Worm (Caenorhabditis elegans) whole organism, L3 larva: ENCODE data around the gene kbp-1.
A peak's percentile ranks its signal among the peaks of the same experiment; 100 is the strongest.

Source experiments
- R02D3.7 ChIP-seq: fragments of 150-350 bp; optimal IDR thresholded peaks from 2 replicates; lab custom pipeline; 2014; ENCODE audit warnings: missing biosample characterization, missing genetic modification characterization
- ZK546.5 ChIP-seq: sonication (generic microtip); optimal IDR thresholded peaks from 2 replicates; lab custom pipeline; 2017; ENCODE audit warnings: missing biosample characterization, missing genetic modification characterization
- aly-2 ChIP-seq: fragments of 150-350 bp; optimal IDR thresholded peaks from 2 replicates; lab custom pipeline; 2014; ENCODE audit warnings: missing biosample characterization, missing genetic modification characterization
- ama-1 ChIP-seq: fragments of 150-350 bp; optimal IDR thresholded peaks from 2 replicates; lab custom pipeline; 2018
- ceh-28 ChIP-seq: fragments of 150-350 bp; optimal IDR thresholded peaks from 2 replicates; lab custom pipeline; 2014; ENCODE audit warnings: missing biosample characterization, missing genetic modification reagents, missing genetic modification characterization
- ceh-82 ChIP-seq: fragments of 150-350 bp; optimal IDR thresholded peaks from 2 replicates; lab custom pipeline; 2014; ENCODE audit warnings: missing biosample characterization, missing genetic modification characterization
- ceh-9 ChIP-seq: sonication (generic microtip); optimal IDR thresholded peaks from 2 replicates; lab custom pipeline; 2018; ENCODE audit warnings: missing biosample characterization, missing genetic modification characterization
- elt-1 ChIP-seq: fragments of 150-350 bp; optimal IDR thresholded peaks from 2 replicates; lab custom pipeline; 2014; ENCODE audit warnings: missing biosample characterization, missing genetic modification characterization
- elt-2 ChIP-seq: sonication (generic microtip); optimal IDR thresholded peaks from 2 replicates; lab custom pipeline; 2016; ENCODE audit warnings: missing genetic modification reagents, mild to moderate bottlenecking, missing genetic modification characterization, missing compliant biosample characterization
- elt-3 ChIP-seq, 3 experiments: fragments of 150-350 bp in 1 of 3; sonication (generic microtip) in 2 of 3; optimal IDR thresholded peaks; 2 replicates in 2 of 3; 4 replicates in 1 of 3; lab custom pipeline; 2014 to 2017; ENCODE audit warnings: missing biosample characterization in 3 of 3, missing genetic modification characterization in 3 of 3
- eor-1 ChIP-seq, 2 experiments: fragments of 150-350 bp; optimal IDR thresholded peaks; 2 replicates each; lab custom pipeline; 2014 to 2018; ENCODE audit warnings: missing biosample characterization in 2 of 2, missing genetic modification characterization in 2 of 2
- fkh-10 ChIP-seq: sonication (generic microtip); optimal IDR thresholded peaks from 2 replicates; lab custom pipeline; 2017; ENCODE audit warnings: missing biosample characterization, missing genetic modification reagents, missing genetic modification characterization
- jun-1 ChIP-seq: fragments of 150-350 bp; optimal IDR thresholded peaks from 2 replicates; lab custom pipeline; 2014; ENCODE audit warnings: missing biosample characterization, missing genetic modification reagents, missing genetic modification characterization
- lin-15B ChIP-seq: fragments of 150-350 bp; optimal IDR thresholded peaks from 2 replicates; lab custom pipeline; 2014; ENCODE audit warnings: missing biosample characterization, missing genetic modification characterization
- lin-39 ChIP-seq: fragments of 150-350 bp; optimal IDR thresholded peaks from 2 replicates; lab custom pipeline; 2018; ENCODE audit warnings: missing biosample characterization, missing genetic modification reagents, missing genetic modification characterization
- lsy-12 ChIP-seq: sonication (generic microtip); optimal IDR thresholded peaks from 2 replicates; lab custom pipeline; 2016; ENCODE audit warnings: mild to moderate bottlenecking, missing genetic modification characterization, missing compliant biosample characterization
- mml-1 ChIP-seq: fragments of 150-350 bp; sonication (generic microtip); optimal IDR thresholded peaks from 3 replicates; lab custom pipeline; 2014; ENCODE audit warnings: missing biosample characterization, missing genetic modification characterization
- nfya-1 ChIP-seq: sonication (generic microtip); optimal IDR thresholded peaks from 2 replicates; lab custom pipeline; 2017; ENCODE audit warnings: missing genetic modification characterization, mild to moderate bottlenecking, missing compliant biosample characterization, antibody characterized with exemption, moderate library complexity; ENCODE audit not compliant: insufficient read depth
- nhr-11 ChIP-seq: fragments of 150-350 bp; optimal IDR thresholded peaks from 2 replicates; lab custom pipeline; 2014; ENCODE audit warnings: missing biosample characterization, missing genetic modification characterization
- nhr-23 ChIP-seq: fragments of 150-350 bp; optimal IDR thresholded peaks from 2 replicates; lab custom pipeline; 2014; ENCODE audit warnings: missing biosample characterization, missing genetic modification reagents, missing genetic modification characterization
- nhr-237 ChIP-seq: fragments of 150-350 bp; optimal IDR thresholded peaks from 2 replicates; lab custom pipeline; 2014; ENCODE audit warnings: missing biosample characterization, missing genetic modification characterization
- nhr-25 ChIP-seq: sonication (generic microtip); optimal IDR thresholded peaks from 2 replicates; lab custom pipeline; 2017; ENCODE audit warnings: missing biosample characterization, missing genetic modification characterization
- nhr-28 ChIP-seq: fragments of 150-350 bp; optimal IDR thresholded peaks from 2 replicates; lab custom pipeline; 2014; ENCODE audit warnings: missing biosample characterization, missing genetic modification characterization
- nhr-43 ChIP-seq: sonication (generic microtip); optimal IDR thresholded peaks from 2 replicates; lab custom pipeline; 2016; ENCODE audit warnings: mild to moderate bottlenecking, missing genetic modification characterization, missing compliant biosample characterization; ENCODE audit not compliant: poor library complexity, severe bottlenecking
- nhr-76 ChIP-seq: fragments of 150-350 bp; sonication (generic microtip); optimal IDR thresholded peaks from 5 replicates; lab custom pipeline; 2014; ENCODE audit warnings: missing biosample characterization, missing genetic modification characterization
- nhr-77 ChIP-seq: fragments of 150-350 bp; optimal IDR thresholded peaks from 2 replicates; lab custom pipeline; 2014; ENCODE audit warnings: missing biosample characterization, missing genetic modification characterization
- pha-4 ChIP-seq: fragments of 150-350 bp; optimal IDR thresholded peaks from 2 replicates; lab custom pipeline; 2014; ENCODE audit warnings: missing biosample characterization, missing genetic modification reagents, missing genetic modification characterization
- pqm-1 ChIP-seq: fragments of 150-350 bp; optimal IDR thresholded peaks from 2 replicates; lab custom pipeline; 2017; ENCODE audit warnings: missing biosample characterization, missing genetic modification characterization, inconsistent platforms
- sea-2 ChIP-seq: fragments of 150-350 bp; sonication (generic microtip); optimal IDR thresholded peaks from 4 replicates; lab custom pipeline; 2014; ENCODE audit warnings: missing biosample characterization, missing genetic modification reagents, missing genetic modification characterization
- skn-1 ChIP-seq: fragments of 150-350 bp; optimal IDR thresholded peaks from 2 replicates; lab custom pipeline; 2014; ENCODE audit warnings: missing biosample characterization, missing genetic modification characterization
- snpc-4 ChIP-seq: fragments of 150-350 bp; optimal IDR thresholded peaks from 2 replicates; lab custom pipeline; 2014; ENCODE audit warnings: missing biosample characterization, missing genetic modification characterization
- tbx-2 ChIP-seq: sonication (generic microtip); optimal IDR thresholded peaks from 2 replicates; lab custom pipeline; 2016; ENCODE audit warnings: mild to moderate bottlenecking, missing genetic modification characterization, missing compliant biosample characterization
- ztf-11 ChIP-seq: fragments of 150-350 bp; optimal IDR thresholded peaks from 2 replicates; lab custom pipeline; 2014; ENCODE audit warnings: missing biosample characterization, missing genetic modification characterization
- ztf-4 ChIP-seq: fragments of 150-350 bp; optimal IDR thresholded peaks from 2 replicates; lab custom pipeline; 2014; ENCODE audit warnings: missing biosample characterization, missing genetic modification characterization

Gene kbp-1

ce11 chrIII:6831312-6831711 lies 38.1 kb upstream of the kbp-1 start:
- TF ChIP-seq ztf-4 (tag; lab: Kevin White, UChicago) (no peak), nfya-1 (tag; lab: Kevin White, UChicago) (no peak), tbx-2 (tag; lab: Kevin White, UChicago) (no peak), nhr-25 (tag; lab: Kevin White, UChicago) (no peak), lin-39 (tag; lab: Kevin White, UChicago) (no peak), nhr-77 (tag; lab: Kevin White, UChicago) (no peak), aly-2 (tag; lab: Kevin White, UChicago) (no peak), R02D3.7 (tag; lab: Kevin White, UChicago) (no peak), nhr-11 (no peak), ceh-28 (tag; lab: Kevin White, UChicago) (no peak), jun-1 (tag; lab: Kevin White, UChicago) (no peak), sea-2 (no peak), nhr-23 (no peak), nhr-28 (tag; lab: Kevin White, UChicago) (no peak), pha-4 (tag; lab: Kevin White, UChicago) (no peak), eor-1 (tag; optimal IDR thresholded peaks at IDR 0.05; lab: Kevin White, UChicago) (no peak)
- TF ChIP-seq, all 47 proteins: peak for 0

- TF ChIP-seq nhr-77 (tag; lab: Kevin White, UChicago), result no peak
- TF ChIP-seq nhr-237, result no peak
- no peak for TF ChIP-seq ZK546.5 (tag; lab: Kevin White, UChicago)
- no peak for TF ChIP-seq nhr-76 (tag; lab: Kevin White, UChicago)
- TF ChIP-seq snpc-4 (tag; lab: Kevin White, UChicago), result no peak
- TF ChIP-seq nhr-11, result no peak
- TF ChIP-seq fkh-10, result no peak
- no peak for TF ChIP-seq pqm-1 (tag; lab: Kevin White, UChicago)
- no peak for TF ChIP-seq sea-2
- TF ChIP-seq ceh-28 (tag; lab: Kevin White, UChicago), result no peak
- no peak for TF ChIP-seq elt-2 (tag; lab: Kevin White, UChicago)
- TF ChIP-seq tbx-2 (tag; lab: Kevin White, UChicago), result no peak
- TF ChIP-seq ama-1 (lab: Kevin White, UChicago), result no peak
- no peak for TF ChIP-seq ceh-9
- no peak for TF ChIP-seq ceh-82 (tag; lab: Kevin White, UChicago)
- TF ChIP-seq lsy-12, result no peak
- no peak for TF ChIP-seq nhr-43 (tag; lab: Kevin White, UChicago)
Measured at ce11 chrIII:6837320-6837719, 32.1 kb upstream of the kbp-1 start.

ce11 chrIII:6839091-6839490 lies 30.3 kb upstream of the kbp-1 start:
- TF ChIP-seq fkh-10 (no peak), nhr-237 (no peak), elt-3 (tag; optimal IDR thresholded peaks at IDR 0.05; lab: Kevin White, UChicago) (no peak), pqm-1 (tag; lab: Kevin White, UChicago) (no peak), elt-1 (tag; lab: Kevin White, UChicago) (no peak), nhr-43 (tag; lab: Kevin White, UChicago) (no peak), nhr-76 (tag; lab: Kevin White, UChicago) (no peak), mml-1 (tag; lab: Kevin White, UChicago) (no peak)
- TF ChIP-seq, all 47 proteins: peak for 0

DNA sequence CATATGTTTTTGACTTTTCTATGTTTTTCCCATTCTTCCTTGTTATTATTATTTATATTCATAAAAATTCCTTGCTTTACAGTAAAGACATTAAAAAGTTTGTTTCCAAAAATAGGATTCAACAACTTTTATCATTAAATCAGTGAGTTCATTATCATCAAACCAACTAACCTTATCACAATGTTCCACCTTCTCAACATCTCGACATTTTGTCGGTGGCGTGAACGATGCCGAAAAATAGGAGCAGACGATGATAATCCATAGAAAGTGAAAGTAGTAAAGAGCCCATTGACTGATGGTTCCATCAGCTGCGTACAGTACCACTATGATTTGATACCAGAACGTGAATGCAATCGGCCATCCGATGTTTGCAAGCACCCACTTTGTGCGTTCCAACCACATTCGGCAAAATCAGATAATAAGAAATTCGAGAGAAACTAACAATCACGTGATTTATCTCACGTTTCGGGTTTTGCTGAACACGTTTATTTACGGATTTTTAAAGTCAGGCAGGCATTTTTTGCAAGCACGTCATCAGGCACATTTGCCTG lies 20.7 kb upstream of the kbp-1 start, which contains the start of gene dhhc-5:
dhhc-5 (minus strand) TSS at position 406 of the 551 bp plus-strand sequence.
- TF ChIP-seq elt-1 (tag; lab: Kevin White, UChicago), result no peak
- no peak for TF ChIP-seq lin-15B (tag; lab: Kevin White, UChicago)
- TF ChIP-seq skn-1 (tag; lab: Kevin White, UChicago), result peak; percentile 24
- peak; percentile 41 for TF ChIP-seq pqm-1 (tag; lab: Kevin White, UChicago)
- TF ChIP-seq elt-2 (tag; lab: Kevin White, UChicago), result peak; percentile 86

- TF ChIP-seq nhr-77 (tag; lab: Kevin White, UChicago) (no peak), pqm-1 (tag; lab: Kevin White, UChicago) (peak; percentile 75), sea-2 (no peak), ztf-4 (tag; lab: Kevin White, UChicago) (no peak), fkh-10 (no peak), jun-1 (tag; lab: Kevin White, UChicago) (peak; percentile 58), elt-2 (tag; lab: Kevin White, UChicago) (peak; percentile 97), ztf-11 (tag; lab: Kevin White, UChicago) (no peak)
Measured at ce11 chrIII:6850255-6850654, 19.2 kb upstream of the kbp-1 start, which contains the start of gene srv-1. srv-1 (plus strand) TSS chrIII:6850385.
